Worm (Caenorhabditis elegans) whole organism, L4 larva: ENCODE data around the gene ppt-1.
A peak's percentile ranks its signal among the peaks of the same experiment; 100 is the strongest.
"Not testable (repeated sequence)": the region's sequence is repeated elsewhere in the genome, so short reads cannot be mapped to it uniquely, and the experiment has no call there.

Source experiments
- F26F4.8 ChIP-seq: fragments of 200-800 bp; sonication (Bioruptor generic); conservative IDR thresholded peaks from 2 replicates; pipeline ENCODE4 v1.3.6; 2022; ENCODE audit warnings: missing genetic modification characterization, missing compliant biosample characterization
- F44E2.7 ChIP-seq: fragments of 200-800 bp; sonication (Bioruptor generic); IDR thresholded peaks from 2 replicates; pipeline ENCODE4 v2.1.2; 2022; ENCODE audit warnings: missing genetic modification characterization, missing compliant biosample characterization
- Y5F2A.4 ChIP-seq: fragments of 200-800 bp; sonication (Bioruptor generic); optimal IDR thresholded peaks from 2 replicates; lab custom pipeline; 2018; ENCODE audit warnings: mild to moderate bottlenecking, missing genetic modification characterization, missing compliant biosample characterization
- ZK546.5 ChIP-seq, 2 experiments: sonication (generic microtip); optimal IDR thresholded peaks; 2 replicates each; lab custom pipeline; 2017; ENCODE audit warnings: missing biosample characterization in 2 of 2, missing genetic modification characterization in 2 of 2
- aha-1 ChIP-seq: fragments of 150-350 bp; peaks from one replicate; lab custom pipeline; 2014; ENCODE audit warnings: missing biosample characterization, missing genetic modification characterization
- arid-1 ChIP-seq: fragments of 200-800 bp; sonication (Bioruptor generic); conservative IDR thresholded peaks from 2 replicates; pipeline ENCODE4 v1.3.6; 2022; ENCODE audit warnings: missing genetic modification reagents, missing genetic modification characterization, missing compliant biosample characterization
- ces-1 ChIP-seq: fragments of 150-350 bp; sonication (generic microtip); optimal IDR thresholded peaks from 4 replicates; lab custom pipeline; 2014; ENCODE audit warnings: missing biosample characterization, missing genetic modification reagents, missing genetic modification characterization
- daf-12 ChIP-seq: fragments of 150-350 bp; optimal IDR thresholded peaks from 2 replicates; lab custom pipeline; 2014; ENCODE audit warnings: missing biosample characterization, missing genetic modification reagents, missing genetic modification characterization
- daf-16 ChIP-seq, 3 experiments: sonication (generic microtip); optimal IDR thresholded peaks; 2 replicates each; lab custom pipeline; 2016 to 2017; ENCODE audit warnings: missing genetic modification characterization in 3 of 3, missing genetic modification reagents in 3 of 3, mild to moderate bottlenecking in 2 of 3, missing compliant biosample characterization in 2 of 3, missing biosample characterization in 1 of 3, moderate library complexity in 1 of 3
- dmd-6 ChIP-seq: fragments of 200-800 bp; sonication (Bioruptor generic); IDR thresholded peaks from 2 replicates; pipeline ENCODE4 v1.3.6; 2022; ENCODE audit warnings: missing genetic modification reagents, missing genetic modification characterization, missing compliant biosample characterization
- dve-1 ChIP-seq: sonication (generic microtip); optimal IDR thresholded peaks from 2 replicates; lab custom pipeline; 2017; ENCODE audit warnings: antibody characterized with exemption, mild to moderate bottlenecking, missing genetic modification characterization, missing compliant biosample characterization; ENCODE audit not compliant: insufficient read depth
- fos-1 ChIP-seq: fragments of 150-350 bp; optimal IDR thresholded peaks from 2 replicates; lab custom pipeline; 2014; ENCODE audit warnings: missing biosample characterization, missing genetic modification characterization
- hmg-1.1 ChIP-seq: fragments of 200-800 bp; sonication (Bioruptor generic); IDR thresholded peaks from 2 replicates; pipeline ENCODE4 v1.3.6; 2022; ENCODE audit warnings: missing genetic modification reagents, missing genetic modification characterization, missing compliant biosample characterization
- jun-1 ChIP-seq: fragments of 150-350 bp; optimal IDR thresholded peaks from 2 replicates; lab custom pipeline; 2014; ENCODE audit warnings: missing biosample characterization, missing genetic modification reagents, missing genetic modification characterization
- lin-1 ChIP-seq: fragments of 200-800 bp; sonication (Bioruptor generic); IDR thresholded peaks from 2 replicates; pipeline ENCODE4 v1.3.6; 2022; ENCODE audit warnings: missing genetic modification reagents, missing genetic modification characterization, missing compliant biosample characterization
- lin-15B ChIP-seq: fragments of 150-350 bp; sonication (generic microtip); optimal IDR thresholded peaks from 3 replicates; lab custom pipeline; 2014; ENCODE audit warnings: missing biosample characterization, missing genetic modification characterization
- lir-3 ChIP-seq: sonication (generic microtip); optimal IDR thresholded peaks from 2 replicates; lab custom pipeline; 2016; ENCODE audit warnings: mild to moderate bottlenecking, missing genetic modification characterization, missing compliant biosample characterization
- lsy-2 ChIP-seq, 2 experiments: fragments of 150-350 bp in 1 of 2; sonication (generic microtip) in 1 of 2; optimal IDR thresholded peaks; 2 replicates each; lab custom pipeline; 2014 to 2017; ENCODE audit warnings: missing biosample characterization in 2 of 2, missing genetic modification characterization in 2 of 2
- mdl-1 ChIP-seq, 2 experiments: fragments of 150-350 bp in 1 of 2; sonication (generic microtip) in 1 of 2; optimal IDR thresholded peaks; 2 replicates each; lab custom pipeline; 2014 to 2017; ENCODE audit warnings: missing biosample characterization in 2 of 2, missing genetic modification characterization in 2 of 2
- mxl-3 ChIP-seq: fragments of 200-800 bp; sonication (Bioruptor generic); optimal IDR thresholded peaks from 2 replicates; lab custom pipeline; 2018; ENCODE audit warnings: mild to moderate bottlenecking, missing genetic modification characterization, missing compliant biosample characterization
- nhr-237 ChIP-seq: sonication (generic microtip); optimal IDR thresholded peaks from 2 replicates; lab custom pipeline; 2017; ENCODE audit warnings: missing biosample characterization, missing genetic modification characterization
- nhr-28 ChIP-seq: fragments of 150-350 bp; optimal IDR thresholded peaks from 2 replicates; lab custom pipeline; 2014; ENCODE audit warnings: missing biosample characterization, missing genetic modification characterization
- nhr-42 ChIP-seq: fragments of 200-800 bp; sonication (Bioruptor generic); IDR thresholded peaks from 2 replicates; pipeline ENCODE4 v1.3.6; 2022; ENCODE audit warnings: missing genetic modification characterization, missing compliant biosample characterization
- nhr-77 ChIP-seq: fragments of 150-350 bp; optimal IDR thresholded peaks from 2 replicates; lab custom pipeline; 2014; ENCODE audit warnings: missing biosample characterization, missing genetic modification characterization
- pqm-1 ChIP-seq: sonication (generic microtip); optimal IDR thresholded peaks from 2 replicates; lab custom pipeline; 2017; ENCODE audit warnings: missing biosample characterization, missing genetic modification characterization
- snpc-4 ChIP-seq: fragments of 150-350 bp; optimal IDR thresholded peaks from 2 replicates; lab custom pipeline; 2014; ENCODE audit warnings: missing biosample characterization, missing genetic modification characterization
- tra-1 ChIP-seq: fragments of 200-800 bp; sonication (Bioruptor generic); IDR thresholded peaks from 2 replicates; pipeline ENCODE4 v1.3.6; 2022; ENCODE audit warnings: missing genetic modification reagents, missing genetic modification characterization, missing compliant biosample characterization
- unc-39 ChIP-seq: sonication (generic microtip); optimal IDR thresholded peaks from 2 replicates; lab custom pipeline; 2017; ENCODE audit warnings: missing biosample characterization, missing genetic modification characterization
- zip-11 ChIP-seq: fragments of 200-800 bp; sonication (Bioruptor generic); IDR thresholded peaks from 2 replicates; pipeline ENCODE4 v1.3.6; 2022; ENCODE audit warnings: missing genetic modification characterization, missing compliant biosample characterization
- zip-2 ChIP-seq: fragments of 150-350 bp; optimal IDR thresholded peaks from 2 replicates; lab custom pipeline; 2014; ENCODE audit warnings: missing biosample characterization, missing genetic modification characterization
- ztf-7 ChIP-seq: fragments of 150-350 bp; optimal IDR thresholded peaks from 2 replicates; lab custom pipeline; 2014; ENCODE audit warnings: missing biosample characterization, missing genetic modification characterization

The ppt-1 gene

ce11 chrV:6581762-6582161 lies 44.4 kb downstream of the ppt-1 start, which contains the start of gene ZK1055.4:
ZK1055.4 (plus strand) TSS chrV:6582062.
- TF ChIP-seq F44E2.7 (GFP tag; lab: Robert Waterston, UW); zip-2 (tag; lab: Kevin White, UChicago); zip-11 (GFP tag; lab: Robert Waterston, UW): not testable (repeated sequence)

ce11 chrV:6579992-6580391 lies 46.2 kb downstream of the ppt-1 start, which contains the start of gene EGAP9.3:
EGAP9.3 (minus strand) TSS chrV:6580122.
- TF ChIP-seq daf-12 (tag; lab: Kevin White, UChicago) (no peak), pqm-1 (tag; lab: Kevin White, UChicago) (peak; percentile 43), mxl-3 (no peak), nhr-237 (no peak), lin-1 (GFP tag; lab: Robert Waterston, UW) (no peak), hmg-1.1 (GFP tag; lab: Robert Waterston, UW) (no peak), F26F4.8 (GFP tag; lab: Robert Waterston, UW) (no peak), nhr-28 (tag; lab: Kevin White, UChicago) (peak; percentile 69), lsy-2 (tag; optimal IDR thresholded peaks at IDR 0.05; lab: Kevin White, UChicago) (no peak), daf-16 (GFP tag; optimal IDR thresholded peaks at IDR 0.05; lab: Kevin White, UChicago) (no peak), daf-16 (tag; optimal IDR thresholded peaks at IDR 0.05; lab: Kevin White, UChicago) (peak; percentile 19), snpc-4 (no peak)

ce11 chrV:6576567-6576966 lies 49.6 kb downstream of the ppt-1 start, which contains the start of gene EGAP9.4:
EGAP9.4 (plus strand) TSS chrV:6576867.
- TF ChIP-seq daf-16 (GFP tag; optimal IDR thresholded peaks at IDR 0.05; lab: Kevin White, UChicago) (no peak), daf-16 (tag; optimal IDR thresholded peaks at IDR 0.05; lab: Kevin White, UChicago) (no peak), ztf-7 (tag; lab: Kevin White, UChicago) (no peak), Y5F2A.4 (GFP tag; lab: Kevin White, UChicago) (no peak), snpc-4 (no peak), arid-1 (GFP tag; lab: Robert Waterston, UW) (no peak), lir-3 (no peak), ZK546.5 (tag; optimal IDR thresholded peaks at IDR 0.05; lab: Kevin White, UChicago) (no peak), nhr-42 (GFP tag; lab: Robert Waterston, UW) (no peak), tra-1 (GFP tag; lab: Robert Waterston, UW) (no peak), unc-39 (no peak), lin-15B (tag; lab: Kevin White, UChicago) (no peak), daf-12 (tag; lab: Kevin White, UChicago) (no peak), nhr-28 (tag; lab: Kevin White, UChicago) (no peak), ces-1 (GFP tag; lab: Kevin White, UChicago) (no peak), jun-1 (tag; lab: Kevin White, UChicago) (no peak)

- TF ChIP-seq nhr-77, result no peak
- peak; percentile 90 for TF ChIP-seq aha-1 (tag; lab: Kevin White, UChicago)
- peak in 1 of 2 experiments; percentile 5 for TF ChIP-seq mdl-1 (tag; optimal IDR thresholded peaks at IDR 0.05; lab: Kevin White, UChicago)
- TF ChIP-seq F44E2.7 (GFP tag; lab: Robert Waterston, UW), result no peak
- peak; percentile 90 for TF ChIP-seq nhr-28 (tag; lab: Kevin White, UChicago)
- no peak for TF ChIP-seq daf-16 (GFP tag; optimal IDR thresholded peaks at IDR 0.05; lab: Kevin White, UChicago)
- TF ChIP-seq daf-16 (tag; optimal IDR thresholded peaks at IDR 0.05; lab: Kevin White, UChicago), result peak; percentile 96
- no peak for TF ChIP-seq fos-1 (tag; lab: Kevin White, UChicago)
- TF ChIP-seq pqm-1 (tag; lab: Kevin White, UChicago), result peak; percentile 98
- TF ChIP-seq dmd-6, result peak; percentile 33; the same call in 1 of the 2 replicates
- TF ChIP-seq dve-1 (tag; lab: Kevin White, UChicago), result peak; percentile 67
These were observed 50.6 kb downstream of the ppt-1 start, which contains the start of gene fut-2 for ce11 chrV:6575406-6576130. fut-2 (minus strand) TSS chrV:6575890.
